Worm (Caenorhabditis elegans) whole organism, mixed stage, embryonic: Measurements from ENCODE around the gene F37A8.1.

Experiments
- ceh-43 ChIP-seq: fragments of 200-800 bp; sonication (Bioruptor generic); optimal IDR thresholded peaks from 2 replicates; lab custom pipeline; 2018; ENCODE audit warnings: mild to moderate bottlenecking, missing genetic modification characterization, moderate library complexity, missing compliant biosample characterization
- ces-1 ChIP-seq: fragments of 150-350 bp; optimal IDR thresholded peaks from 2 replicates; lab custom pipeline; 2014; ENCODE audit warnings: missing biosample characterization, missing genetic modification reagents, missing genetic modification characterization
- drap-1 ChIP-seq: fragments of 200-800 bp; sonication (Bioruptor generic); optimal IDR thresholded peaks from 3 replicates; lab custom pipeline; 2018; ENCODE audit warnings: mild to moderate bottlenecking, missing genetic modification characterization, missing compliant biosample characterization
- elt-3 ChIP-seq: fragments of 150-350 bp; optimal IDR thresholded peaks from 2 replicates; lab custom pipeline; 2014; ENCODE audit warnings: missing biosample characterization, missing genetic modification characterization
- hlh-1 ChIP-seq: fragments of 150-350 bp; optimal IDR thresholded peaks from 2 replicates; lab custom pipeline; 2014; ENCODE audit warnings: missing biosample characterization, missing genetic modification reagents, missing genetic modification characterization
- lin-13 ChIP-seq: fragments of 150-350 bp; optimal IDR thresholded peaks from 2 replicates; lab custom pipeline; 2014; ENCODE audit warnings: missing biosample characterization, missing genetic modification characterization
- nhr-12 ChIP-seq: fragments of 150-350 bp; optimal IDR thresholded peaks from 2 replicates; lab custom pipeline; 2014; ENCODE audit warnings: missing biosample characterization, missing genetic modification characterization
- nhr-237 ChIP-seq: fragments of 150-350 bp; optimal IDR thresholded peaks from 2 replicates; lab custom pipeline; 2014; ENCODE audit warnings: missing biosample characterization, missing genetic modification characterization
- nhr-76 ChIP-seq: sonication (generic microtip); optimal IDR thresholded peaks from 2 replicates; lab custom pipeline; 2017; ENCODE audit warnings: missing biosample characterization, missing genetic modification characterization
- pha-4 ChIP-seq: fragments of 150-350 bp; optimal IDR thresholded peaks from 2 replicates; lab custom pipeline; 2018; ENCODE audit warnings: missing biosample characterization, missing genetic modification reagents, missing genetic modification characterization
- snpc-4 ChIP-seq: fragments of 150-350 bp; optimal IDR thresholded peaks from 2 replicates; lab custom pipeline; 2014; ENCODE audit warnings: missing biosample characterization, missing genetic modification characterization
- sptf-1 ChIP-seq: sonication (generic microtip); optimal IDR thresholded peaks from 2 replicates; lab custom pipeline; 2017; ENCODE audit warnings: mild to moderate bottlenecking, missing genetic modification characterization, moderate library complexity, missing compliant biosample characterization
- unc-39 ChIP-seq: fragments of 150-350 bp; optimal IDR thresholded peaks from 2 replicates; lab custom pipeline; 2014; ENCODE audit warnings: missing biosample characterization, missing genetic modification characterization
- unc-62 ChIP-seq: fragments of 150-350 bp; optimal IDR thresholded peaks from 2 replicates; lab custom pipeline; 2014; ENCODE audit warnings: missing biosample characterization, missing genetic modification reagents, missing genetic modification characterization

DNA sequence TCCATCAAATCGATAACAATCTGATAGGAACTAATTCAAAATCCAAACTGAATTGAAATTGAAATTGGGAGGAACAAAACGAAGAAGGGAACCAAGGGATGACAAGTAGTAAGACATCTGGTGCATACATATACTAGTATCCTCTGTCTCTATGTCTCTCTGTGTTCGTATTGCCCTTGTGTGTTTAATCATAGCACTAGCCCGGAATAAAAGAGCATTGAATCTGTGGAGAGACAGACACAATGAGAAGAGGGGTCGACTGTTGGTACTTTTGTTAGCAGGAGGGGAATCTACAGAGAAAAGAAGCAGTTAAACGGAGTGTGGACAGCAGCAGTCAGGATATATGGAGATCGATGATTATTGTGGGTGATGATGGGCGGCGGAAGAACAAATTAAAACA lies 12.5 kb upstream of the F37A8.1 start:
- no peak for TF ChIP-seq nhr-12 (tag; lab: Kevin White, UChicago)
- no peak for TF ChIP-seq elt-3 (tag; lab: Kevin White, UChicago)
- TF ChIP-seq nhr-237 = no peak
- TF ChIP-seq pha-4 (tag; lab: Kevin White, UChicago) = peak; percentile 4
- TF ChIP-seq unc-39 (tag; lab: Kevin White, UChicago) = no peak
- no peak for TF ChIP-seq nhr-76 (tag; lab: Kevin White, UChicago)
- no peak for TF ChIP-seq sptf-1
- peak; percentile 37 for TF ChIP-seq ces-1
- TF ChIP-seq lin-13 (tag; lab: Kevin White, UChicago) = no peak
- peak; percentile 53 for TF ChIP-seq unc-62
- TF ChIP-seq snpc-4 = no peak
- no peak for TF ChIP-seq drap-1 (GFP tag; lab: Kevin White, UChicago)
- no peak for TF ChIP-seq ceh-43
- peak; percentile 79 for TF ChIP-seq hlh-1 (tag; lab: Kevin White, UChicago)
